Worm (Caenorhabditis elegans) whole organism, young adult: Measurements from ENCODE around the gene mlt-3.

Source experiments
- C06A6.2 ChIP-seq: fragments of 200-800 bp; sonication (Bioruptor generic); conservative IDR thresholded peaks from 2 replicates; pipeline ENCODE4 v1.3.6; 2022; ENCODE audit warnings: missing genetic modification characterization, missing compliant biosample characterization
- F10E7.11 ChIP-seq: sonication (generic microtip); optimal IDR thresholded peaks from 2 replicates; lab custom pipeline; 2017; ENCODE audit warnings: mild to moderate bottlenecking, missing genetic modification characterization, moderate library complexity, missing compliant biosample characterization
- T07F8.4 ChIP-seq: sonication (generic microtip); optimal IDR thresholded peaks from 2 replicates; lab custom pipeline; 2016; ENCODE audit warnings: mild to moderate bottlenecking, missing genetic modification characterization, moderate library complexity, missing compliant biosample characterization
- ceh-58 ChIP-seq: fragments of 200-800 bp; sonication (Bioruptor generic); IDR thresholded peaks from 2 replicates; pipeline ENCODE4 v1.3.6; 2022; ENCODE audit warnings: missing genetic modification characterization, missing compliant biosample characterization
- efl-1 ChIP-seq: fragments of 150-350 bp; optimal IDR thresholded peaks from 2 replicates; lab custom pipeline; 2014; ENCODE audit warnings: missing biosample characterization, missing genetic modification reagents, missing genetic modification characterization
- ets-4 ChIP-seq: fragments of 200-800 bp; sonication (Bioruptor generic); optimal IDR thresholded peaks from 2 replicates; lab custom pipeline; 2018; ENCODE audit warnings: mild to moderate bottlenecking, missing genetic modification characterization, missing compliant biosample characterization
- him-1 ChIP-seq: sonication (generic microtip); optimal IDR thresholded peaks from 2 replicates; lab custom pipeline; 2016; ENCODE audit warnings: missing genotype, missing genetic modification reagents, missing genetic modification characterization, missing compliant biosample characterization
- lin-26 ChIP-seq: fragments of 200-800 bp; sonication (Bioruptor generic); IDR thresholded peaks from 2 replicates; pipeline ENCODE4 v1.3.6; 2022; ENCODE audit warnings: missing genetic modification reagents, missing genetic modification characterization, missing compliant biosample characterization
- nhr-90 ChIP-seq: sonication (generic microtip); optimal IDR thresholded peaks from 2 replicates; lab custom pipeline; 2016; ENCODE audit warnings: missing genotype, mild to moderate bottlenecking, missing genetic modification characterization, missing compliant biosample characterization
- ztf-22 ChIP-seq: fragments of 200-800 bp; sonication (Bioruptor generic); optimal IDR thresholded peaks from 2 replicates; lab custom pipeline; 2018; ENCODE audit warnings: mild to moderate bottlenecking, missing genetic modification characterization, moderate library complexity, missing compliant biosample characterization

DNA sequence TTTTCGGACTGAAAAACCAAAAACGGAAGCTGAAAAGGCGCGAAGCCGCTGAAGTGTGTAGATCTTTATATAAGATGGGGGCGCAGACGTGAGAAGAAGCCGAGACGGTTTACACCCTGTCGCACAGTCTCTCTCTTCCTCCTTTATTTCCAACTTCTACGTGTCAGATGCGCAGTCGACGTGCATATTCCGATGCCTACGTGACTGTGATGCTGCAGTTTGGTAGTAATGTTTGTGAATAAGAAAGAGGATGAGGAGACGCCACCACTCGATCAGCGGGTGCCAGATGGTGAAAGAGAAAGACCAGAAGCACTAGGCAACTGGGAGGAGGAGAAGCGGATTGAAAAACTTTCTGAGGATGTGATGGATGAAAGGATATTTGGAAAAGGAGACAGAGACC is 8.7 kb downstream of the mlt-3 start:
- TF ChIP-seq nhr-90 (no peak), lin-26 (GFP tag; lab: Robert Waterston, UW) (no peak), C06A6.2 (GFP tag; lab: Robert Waterston, UW) (no peak), him-1 (no peak), ets-4 (no peak), efl-1 (no peak), ceh-58 (GFP tag; lab: Robert Waterston, UW) (no peak), F10E7.11 (tag; lab: Kevin White, UChicago) (no peak), ztf-22 (GFP tag; lab: Kevin White, UChicago) (no peak), T07F8.4 (tag; lab: Kevin White, UChicago) (no peak)
